Fruit fly (Drosophila melanogaster) whole organism, embryonic: Measurements from ENCODE around the gene CG12728.

Source experiments
- Ada2b ChIP-seq: fragments of 200-800 bp; sonication (Bioruptor generic); IDR thresholded peaks from 2 replicates; pipeline ENCODE4 v1.3.6; 2022; ENCODE audit warnings: missing biosample characterization, missing genetic modification characterization
- C15 ChIP-seq: fragments of 200-800 bp; sonication (Bioruptor generic); IDR thresholded peaks from 3 replicates; pipeline ENCODE4 v1.3.6; 2022; ENCODE audit warnings: missing biosample characterization, missing genetic modification characterization
- CG11696 ChIP-seq: fragments of 200-800 bp; sonication (Bioruptor generic); IDR thresholded peaks from 2 replicates; pipeline ENCODE4 v1.3.6; 2022; ENCODE audit warnings: missing biosample characterization, missing genetic modification characterization
- CG14965 ChIP-seq: fragments of 200-800 bp; sonication (Bioruptor generic); optimal IDR thresholded peaks from 2 replicates; lab custom pipeline; 2016; ENCODE audit warnings: missing biosample characterization, missing genetic modification characterization, borderline replicate concordance
- CG1647 ChIP-seq: fragments of 200-800 bp; sonication (Bioruptor generic); optimal IDR thresholded peaks from 3 replicates; lab custom pipeline; 2016; ENCODE audit warnings: missing biosample characterization, missing genetic modification characterization
- CG17802 ChIP-seq: fragments of 200-800 bp; sonication (Bioruptor generic); optimal IDR thresholded peaks from 2 replicates; lab custom pipeline; 2018; ENCODE audit warnings: missing biosample characterization, mild to moderate bottlenecking, missing genetic modification characterization, moderate library complexity
- CG1832 ChIP-seq: fragments of 200-800 bp; sonication (Bioruptor generic); optimal IDR thresholded peaks from 2 replicates; lab custom pipeline; 2017; ENCODE audit warnings: missing biosample characterization, mild to moderate bottlenecking, missing genetic modification characterization, inconsistent platforms
- CG2129 ChIP-seq: fragments of 200-800 bp; sonication (Bioruptor generic); IDR thresholded peaks from 2 replicates; pipeline ENCODE4 v1.3.6; 2022; ENCODE audit warnings: missing biosample characterization, missing genetic modification characterization; ENCODE audit not compliant: partially characterized antibody
- CG30020 ChIP-seq: fragments of 200-800 bp; optimal IDR thresholded peaks from 2 replicates; lab custom pipeline; 2019; ENCODE audit warnings: missing biosample characterization, mild to moderate bottlenecking, missing genetic modification characterization, moderate library complexity
- CG4328 ChIP-seq: fragments of 200-800 bp; sonication (Bioruptor generic); optimal IDR thresholded peaks from 3 replicates; lab custom pipeline; 2017; ENCODE audit warnings: missing biosample characterization, missing genetic modification reagents, missing genetic modification characterization
- CG4360 ChIP-seq: fragments of 200-800 bp; sonication (Bioruptor generic); IDR thresholded peaks from 2 replicates; pipeline ENCODE4 v1.3.6; 2022; ENCODE audit warnings: missing biosample characterization, missing genetic modification characterization
- CG4707 ChIP-seq: fragments of 200-800 bp; sonication (Bioruptor generic); optimal IDR thresholded peaks from 2 replicates; lab custom pipeline; 2018; ENCODE audit warnings: missing biosample characterization, mild to moderate bottlenecking, missing genetic modification characterization, moderate library complexity
- CG6254 ChIP-seq: fragments of 200-800 bp; sonication (Bioruptor generic); optimal IDR thresholded peaks from 3 replicates; lab custom pipeline; 2017; ENCODE audit warnings: mild to moderate bottlenecking, missing biosample characterization, missing genetic modification reagents, missing genetic modification characterization
- CG6813 ChIP-seq: fragments of 200-800 bp; sonication (Bioruptor generic); optimal IDR thresholded peaks from 2 replicates; lab custom pipeline; 2017; ENCODE audit warnings: missing biosample characterization, missing genetic modification characterization, mild to moderate bottlenecking, moderate library complexity, missing genetic modification reagents
- CG7556 ChIP-seq: fragments of 200-800 bp; sonication (Bioruptor generic); optimal IDR thresholded peaks from 2 replicates; lab custom pipeline; 2017; ENCODE audit warnings: missing biosample characterization, mild to moderate bottlenecking, missing genetic modification characterization
- CG7928 ChIP-seq: fragments of 200-800 bp; sonication (Bioruptor generic); optimal IDR thresholded peaks from 2 replicates; lab custom pipeline; 2017; ENCODE audit warnings: missing biosample characterization, mild to moderate bottlenecking, missing genetic modification characterization
- CG7963 ChIP-seq: fragments of 200-800 bp; sonication (Bioruptor generic); IDR thresholded peaks from 3 replicates; pipeline ENCODE4 v1.3.6; 2022; ENCODE audit warnings: missing biosample characterization, missing genetic modification characterization; ENCODE audit not compliant: partially characterized antibody
- CG9727 ChIP-seq: fragments of 200-800 bp; sonication (Bioruptor generic); optimal IDR thresholded peaks from 3 replicates; lab custom pipeline; 2017; ENCODE audit warnings: missing biosample characterization, mild to moderate bottlenecking, missing genetic modification characterization
- CrebB ChIP-seq: fragments of 200-800 bp; sonication (Bioruptor generic); optimal IDR thresholded peaks from 3 replicates; lab custom pipeline; 2018; ENCODE audit warnings: missing biosample characterization, mild to moderate bottlenecking, missing genetic modification characterization
- H15 ChIP-seq: fragments of 200-800 bp; sonication (Bioruptor generic); IDR thresholded peaks from 3 replicates; pipeline ENCODE4 v1.3.6; 2022; ENCODE audit warnings: missing biosample characterization, missing genetic modification characterization
- H2.0 ChIP-seq: fragments of 200-800 bp; sonication (Bioruptor generic); IDR thresholded peaks from 2 replicates; pipeline ENCODE4 v1.3.6; 2022; ENCODE audit warnings: missing biosample characterization, missing genetic modification characterization
- HHEX ChIP-seq: fragments of 200-800 bp; sonication (Bioruptor generic); optimal IDR thresholded peaks from 3 replicates; lab custom pipeline; 2017; ENCODE audit warnings: missing biosample characterization, mild to moderate bottlenecking, missing genetic modification characterization, missing genetic modification reagents
- HLH4C ChIP-seq: fragments of 200-800 bp; sonication (Bioruptor generic); IDR thresholded peaks from 3 replicates; pipeline ENCODE4 v1.3.6; 2022; ENCODE audit warnings: missing biosample characterization, missing genetic modification characterization; ENCODE audit not compliant: partially characterized antibody
- MBD-R2 ChIP-seq: fragments of 200-800 bp; sonication (Bioruptor generic); IDR thresholded peaks from 2 replicates; pipeline ENCODE4 v1.3.6; 2022; ENCODE audit warnings: missing biosample characterization, missing genetic modification characterization
- Nf-YA ChIP-seq: fragments of 200-800 bp; sonication (Bioruptor generic); IDR thresholded peaks from 2 replicates; pipeline ENCODE4 v1.3.6; 2022; ENCODE audit warnings: missing biosample characterization, missing genetic modification characterization
- Taf1 ChIP-seq: fragments of 200-800 bp; sonication (Bioruptor generic); IDR thresholded peaks from 2 replicates; pipeline ENCODE4 v1.3.6; 2022; ENCODE audit warnings: missing biosample characterization, missing genetic modification characterization
- Xbp1 ChIP-seq: fragments of 200-800 bp; sonication (Bioruptor generic); optimal IDR thresholded peaks from 3 replicates; lab custom pipeline; 2016; ENCODE audit warnings: missing biosample characterization, mild to moderate bottlenecking, missing genetic modification characterization
- aop ChIP-seq: fragments of 200-800 bp; sonication (Bioruptor generic); IDR thresholded peaks from 2 replicates; pipeline ENCODE4 v1.3.6; 2022; ENCODE audit warnings: missing biosample characterization, missing genetic modification characterization
- bbx ChIP-seq: fragments of 200-800 bp; sonication (Bioruptor generic); IDR thresholded peaks from 2 replicates; pipeline ENCODE4 v1.3.6; 2022; ENCODE audit warnings: missing biosample characterization, missing genetic modification characterization; ENCODE audit not compliant: partially characterized antibody
- chinmo ChIP-seq: fragments of 200-800 bp; sonication (Bioruptor generic); IDR thresholded peaks from 4 replicates; pipeline ENCODE4 v1.3.6; 2022; ENCODE audit warnings: missing biosample characterization, missing genetic modification characterization; ENCODE audit not compliant: partially characterized antibody
- croc ChIP-seq: fragments of 200-800 bp; sonication (Bioruptor generic); conservative IDR thresholded peaks from 3 replicates; pipeline ENCODE4 v1.3.6; 2022; ENCODE audit warnings: missing biosample characterization, missing genetic modification characterization
- disco-r ChIP-seq: fragments of 200-800 bp; sonication (Bioruptor generic); optimal IDR thresholded peaks from 2 replicates; lab custom pipeline; 2016; ENCODE audit warnings: missing biosample characterization, missing genetic modification characterization
- dysf ChIP-seq: fragments of 200-800 bp; sonication (Bioruptor generic); IDR thresholded peaks from 3 replicates; pipeline ENCODE4 v1.3.6; 2022; ENCODE audit warnings: missing biosample characterization, missing genetic modification characterization
- en ChIP-seq: fragments of 200-800 bp; sonication (Bioruptor generic); optimal IDR thresholded peaks from 2 replicates; lab custom pipeline; 2016; ENCODE audit warnings: missing biosample characterization, missing genetic modification characterization
- gfzf ChIP-seq: fragments of 200-800 bp; sonication (Bioruptor generic); optimal IDR thresholded peaks from 2 replicates; lab custom pipeline; 2016; ENCODE audit warnings: missing biosample characterization, mild to moderate bottlenecking, missing genetic modification characterization, moderate library complexity
- gt ChIP-seq: fragments of 200-800 bp; sonication (Bioruptor generic); IDR thresholded peaks from 2 replicates; pipeline ENCODE4 v1.3.6; 2022; ENCODE audit warnings: missing biosample characterization, missing genetic modification characterization
- ham ChIP-seq: fragments of 200-800 bp; sonication (Bioruptor generic); IDR thresholded peaks from 2 replicates; pipeline ENCODE4 v1.3.6; 2022; ENCODE audit warnings: missing biosample characterization, missing genetic modification characterization
- kay ChIP-seq: fragments of 200-800 bp; sonication (Bioruptor generic); optimal IDR thresholded peaks from 2 replicates; lab custom pipeline; 2016; ENCODE audit warnings: missing biosample characterization, missing genetic modification characterization
- nerfin-2 ChIP-seq: fragments of 200-800 bp; sonication (Bioruptor generic); IDR thresholded peaks from 2 replicates; pipeline ENCODE4 v1.3.6; 2022; ENCODE audit warnings: missing biosample characterization, missing genetic modification characterization; ENCODE audit not compliant: partially characterized antibody
- nmo ChIP-seq: fragments of 200-800 bp; sonication (Bioruptor generic); optimal IDR thresholded peaks from 2 replicates; lab custom pipeline; 2018; ENCODE audit warnings: missing biosample characterization, mild to moderate bottlenecking, missing genetic modification characterization, moderate library complexity
- odd ChIP-seq: fragments of 200-800 bp; sonication (Bioruptor generic); optimal IDR thresholded peaks from 2 replicates; lab custom pipeline; 2017; ENCODE audit warnings: missing biosample characterization, mild to moderate bottlenecking, missing genetic modification characterization
- pita ChIP-seq: fragments of 200-800 bp; sonication (Bioruptor generic); optimal IDR thresholded peaks from 2 replicates; lab custom pipeline; 2017; ENCODE audit warnings: missing biosample characterization, mild to moderate bottlenecking, missing genetic modification characterization
- ranshi ChIP-seq: fragments of 200-800 bp; sonication (Bioruptor generic); IDR thresholded peaks from 2 replicates; pipeline ENCODE4 v1.3.6; 2022; ENCODE audit warnings: missing biosample characterization, missing genetic modification characterization
- rib ChIP-seq: fragments of 200-800 bp; sonication (Bioruptor generic); IDR thresholded peaks from 2 replicates; pipeline ENCODE4 v1.3.6; 2022; ENCODE audit warnings: missing biosample characterization, missing genetic modification characterization
- row ChIP-seq: fragments of 200-800 bp; sonication (Bioruptor generic); IDR thresholded peaks from 3 replicates; pipeline ENCODE4 v1.3.6; 2022; ENCODE audit warnings: missing biosample characterization, missing genetic modification characterization
- sens-2 ChIP-seq: fragments of 200-800 bp; sonication (Bioruptor generic); IDR thresholded peaks from 2 replicates; pipeline ENCODE4 v1.3.6; 2022; ENCODE audit warnings: missing biosample characterization, missing genetic modification characterization
- sima ChIP-seq: fragments of 200-800 bp; sonication (Bioruptor generic); optimal IDR thresholded peaks from 2 replicates; lab custom pipeline; 2016; ENCODE audit warnings: missing biosample characterization, missing genetic modification characterization
- sob ChIP-seq: fragments of 200-800 bp; sonication (Bioruptor generic); IDR thresholded peaks from 2 replicates; pipeline ENCODE4 v1.3.6; 2022; ENCODE audit warnings: missing biosample characterization, missing genetic modification characterization
- sr ChIP-seq: fragments of 200-800 bp; sonication (Bioruptor generic); IDR thresholded peaks from 3 replicates; pipeline ENCODE4 v1.3.6; 2022; ENCODE audit warnings: missing biosample characterization, missing genetic modification characterization
- trem ChIP-seq: fragments of 200-800 bp; optimal IDR thresholded peaks from 3 replicates; lab custom pipeline; 2019; ENCODE audit warnings: missing biosample characterization, mild to moderate bottlenecking, missing genetic modification characterization, moderate library complexity
- trh ChIP-seq: fragments of 200-800 bp; sonication (Bioruptor generic); optimal IDR thresholded peaks from 2 replicates; lab custom pipeline; 2016; ENCODE audit warnings: missing biosample characterization, missing genetic modification characterization
- z ChIP-seq: fragments of 200-800 bp; sonication (Bioruptor generic); IDR thresholded peaks from 3 replicates; pipeline ENCODE4 v1.3.6; 2022; ENCODE audit warnings: missing biosample characterization, missing genetic modification characterization

Gene CG12728

DNA sequence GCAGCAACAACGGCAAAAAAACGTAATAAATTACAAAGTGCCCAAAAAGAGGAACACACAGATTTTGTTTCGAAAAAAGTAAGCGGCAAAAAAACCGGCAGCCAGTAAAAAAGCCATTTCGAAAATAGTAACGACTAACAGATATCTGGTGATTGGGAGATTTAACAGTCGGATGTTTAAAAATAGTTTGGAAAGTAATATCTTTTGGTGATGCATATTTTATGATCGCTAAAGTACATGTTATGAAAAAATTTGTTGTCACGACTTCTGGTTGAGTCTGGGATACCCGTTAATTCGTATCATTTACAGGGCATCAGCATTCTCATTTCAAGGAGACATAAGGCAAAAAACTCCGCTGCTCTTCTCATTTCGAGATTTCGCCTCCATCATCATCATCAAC, 19.3 kb upstream of the CG12728 start (continued):
- TF ChIP-seq en (GFP tag; lab: Kevin White, UChicago), result no peak
- no peak for TF ChIP-seq trem (tag; lab: Kevin White, UChicago)
- no peak for TF ChIP-seq aop (GFP tag; lab: Robert Waterston, UW)
- no peak for TF ChIP-seq H2.0 (GFP tag; lab: Robert Waterston, UW)
- no peak for TF ChIP-seq CG1647 (GFP tag; lab: Kevin White, UChicago)
- TF ChIP-seq bbx (GFP tag; lab: Robert Waterston, UW), result no peak
- TF ChIP-seq CG4707 (GFP tag; lab: Kevin White, UChicago), result no peak
- TF ChIP-seq sens-2 (GFP tag; lab: Robert Waterston, UW), result no peak
- peak; percentile 7 for TF ChIP-seq CG9727 (GFP tag; lab: Kevin White, UChicago)
- no peak for TF ChIP-seq nerfin-2 (GFP tag; lab: Robert Waterston, UW)
- TF ChIP-seq H15, result no peak
- TF ChIP-seq disco-r, result no peak
- TF ChIP-seq CG17802, result no peak
- no peak for TF ChIP-seq kay
- TF ChIP-seq sr (GFP tag; lab: Robert Waterston, UW), result no peak
- TF ChIP-seq sob, result peak; percentile 9; the same call in 1 of the 2 replicates
- TF ChIP-seq Nf-YA (GFP tag; lab: Robert Waterston, UW), result no peak
- TF ChIP-seq CG4328 (GFP tag; lab: Kevin White, UChicago), result no peak
- no peak for TF ChIP-seq rib (GFP tag; lab: Robert Waterston, UW)
- TF ChIP-seq trh, result no peak
- TF ChIP-seq CG11696 (GFP tag; lab: Robert Waterston, UW), result no peak
- TF ChIP-seq dysf (GFP tag; lab: Robert Waterston, UW), result 0 out of 3 replicates have a peak, but pooled peaks have one; percentile 10
- peak; percentile 66; the same call in 1 of the 3 replicates for TF ChIP-seq HLH4C
- TF ChIP-seq CG7928 (GFP tag; lab: Kevin White, UChicago), result no peak
- no peak for TF ChIP-seq C15 (GFP tag; lab: Robert Waterston, UW)
- peak; percentile 7 for TF ChIP-seq nmo (GFP tag; lab: Kevin White, UChicago)
- TF ChIP-seq ranshi (GFP tag; lab: Robert Waterston, UW), result no peak
- TF ChIP-seq z (GFP tag; lab: Robert Waterston, UW), result no peak
- TF ChIP-seq CG14965 (GFP tag; lab: Kevin White, UChicago), result no peak
- TF ChIP-seq CG7963 (GFP tag; lab: Robert Waterston, UW), result 0 out of 3 replicates have a peak, but pooled peaks have one; percentile 30
- no peak for TF ChIP-seq CG7556 (GFP tag; lab: Kevin White, UChicago)
- TF ChIP-seq gt (GFP tag; lab: Robert Waterston, UW), result no peak
- TF ChIP-seq sima (GFP tag; lab: Kevin White, UChicago), result no peak
- no peak for TF ChIP-seq croc
- no peak for TF ChIP-seq chinmo
- TF ChIP-seq gfzf (GFP tag; lab: Kevin White, UChicago), result no peak
- TF ChIP-seq CG1832 (GFP tag; lab: Kevin White, UChicago), result no peak
- TF ChIP-seq Ada2b (GFP tag; lab: Robert Waterston, UW), result peak; percentile 42
- no peak for TF ChIP-seq odd (GFP tag; lab: Kevin White, UChicago)
- TF ChIP-seq Xbp1 (GFP tag; lab: Kevin White, UChicago), result peak; percentile 35
- TF ChIP-seq CG6254 (GFP tag; lab: Kevin White, UChicago), result no peak
- no peak for TF ChIP-seq Taf1 (GFP tag; lab: Robert Waterston, UW)
- TF ChIP-seq CG30020 (tag; lab: Kevin White, UChicago), result no peak
- no peak for TF ChIP-seq CrebB
- no peak for TF ChIP-seq CG6813 (GFP tag; lab: Kevin White, UChicago)
- no peak for TF ChIP-seq ham (GFP tag; lab: Robert Waterston, UW)
- TF ChIP-seq CG2129 (GFP tag; lab: Robert Waterston, UW), result no peak
- no peak for TF ChIP-seq CG4360 (GFP tag; lab: Robert Waterston, UW)
- TF ChIP-seq pita (GFP tag; lab: Kevin White, UChicago), result no peak
- no peak for TF ChIP-seq MBD-R2 (GFP tag; lab: Robert Waterston, UW)
- TF ChIP-seq row (GFP tag; lab: Robert Waterston, UW), result peak; percentile 61; the same call in 2 of the 3 replicates
- no peak for TF ChIP-seq HHEX (GFP tag; lab: Kevin White, UChicago)
